Fruit fly (Drosophila melanogaster) whole organism, embryonic: ENCODE data around the gene GC.

Source experiments
- Atf3 ChIP-seq: fragments of 200-800 bp; sonication (Bioruptor generic); optimal IDR thresholded peaks from 3 replicates; lab custom pipeline; 2016; ENCODE audit warnings: missing biosample characterization, missing genetic modification characterization
- B-H1 ChIP-seq: fragments of 200-800 bp; sonication (Bioruptor generic); IDR thresholded peaks from 3 replicates; pipeline ENCODE4 v1.3.6; 2022; ENCODE audit warnings: missing biosample characterization, missing genetic modification characterization
- CG10366 ChIP-seq: fragments of 200-800 bp; sonication (Bioruptor generic); IDR thresholded peaks from 2 replicates; pipeline ENCODE4 v1.3.6; 2022; ENCODE audit warnings: missing biosample characterization, missing genetic modification characterization
- CG10654 ChIP-seq: fragments of 200-800 bp; sonication (Bioruptor generic); optimal IDR thresholded peaks from 2 replicates; lab custom pipeline; 2016; ENCODE audit warnings: missing biosample characterization, missing genetic modification characterization
- CG12104 ChIP-seq: fragments of 200-800 bp; sonication (Bioruptor generic); optimal IDR thresholded peaks from 3 replicates; lab custom pipeline; 2016; ENCODE audit warnings: missing biosample characterization, missing genetic modification characterization
- CG12769 ChIP-seq: fragments of 200-800 bp; sonication (Bioruptor generic); optimal IDR thresholded peaks from 2 replicates; lab custom pipeline; 2019; ENCODE audit warnings: missing biosample characterization, mild to moderate bottlenecking, missing genetic modification characterization, moderate library complexity
- CG13894 ChIP-seq: fragments of 200-800 bp; sonication (Bioruptor generic); optimal IDR thresholded peaks from 3 replicates; lab custom pipeline; 2018; ENCODE audit warnings: missing biosample characterization, mild to moderate bottlenecking, missing genetic modification characterization, moderate library complexity
- CG18764 ChIP-seq: fragments of 200-800 bp; sonication (Bioruptor generic); optimal IDR thresholded peaks from 3 replicates; lab custom pipeline; 2016; ENCODE audit warnings: missing biosample characterization, missing genetic modification characterization
- CG2116 ChIP-seq: fragments of 200-800 bp; sonication (Bioruptor generic); optimal IDR thresholded peaks from 3 replicates; lab custom pipeline; 2018; ENCODE audit warnings: missing biosample characterization, mild to moderate bottlenecking, missing genetic modification characterization
- CG2199 ChIP-seq: fragments of 200-800 bp; sonication (Bioruptor generic); IDR thresholded peaks from 3 replicates; pipeline ENCODE4 v1.3.6; 2022; ENCODE audit warnings: missing biosample characterization, missing genetic modification characterization
- CG30431 ChIP-seq: fragments of 200-800 bp; sonication (Bioruptor generic); optimal IDR thresholded peaks from 2 replicates; lab custom pipeline; 2017; ENCODE audit warnings: missing biosample characterization, missing genetic modification characterization
- CG6683 ChIP-seq: fragments of 200-800 bp; sonication (Bioruptor generic); optimal IDR thresholded peaks from 2 replicates; lab custom pipeline; 2017; ENCODE audit warnings: missing biosample characterization, mild to moderate bottlenecking, missing genetic modification characterization, missing genetic modification reagents
- CG6765 ChIP-seq: fragments of 200-800 bp; sonication (Bioruptor generic); optimal IDR thresholded peaks from 3 replicates; lab custom pipeline; 2017; ENCODE audit warnings: missing biosample characterization, mild to moderate bottlenecking, missing genetic modification characterization
- CG6854 ChIP-seq: fragments of 200-800 bp; sonication (Bioruptor generic); optimal IDR thresholded peaks from 3 replicates; lab custom pipeline; 2017; ENCODE audit warnings: missing biosample characterization, mild to moderate bottlenecking, missing genetic modification characterization
- CG7963 ChIP-seq: fragments of 200-800 bp; sonication (Bioruptor generic); IDR thresholded peaks from 3 replicates; pipeline ENCODE4 v1.3.6; 2022; ENCODE audit warnings: missing biosample characterization, missing genetic modification characterization; ENCODE audit not compliant: partially characterized antibody
- CG8359 ChIP-seq: fragments of 200-800 bp; sonication (Bioruptor generic); optimal IDR thresholded peaks from 2 replicates; lab custom pipeline; 2017; ENCODE audit warnings: missing biosample characterization, mild to moderate bottlenecking, missing genetic modification characterization, borderline replicate concordance
- Chrac-16 ChIP-seq: fragments of 200-800 bp; sonication (Bioruptor generic); optimal IDR thresholded peaks from 3 replicates; lab custom pipeline; 2016; ENCODE audit warnings: missing biosample characterization, missing genetic modification characterization
- Dip2 ChIP-seq: fragments of 200-800 bp; sonication (Bioruptor generic); IDR thresholded peaks from 2 replicates; pipeline ENCODE4 v1.3.6; 2022; ENCODE audit warnings: missing biosample characterization, missing genetic modification characterization
- Dref ChIP-seq: fragments of 200-800 bp; sonication (Bioruptor generic); IDR thresholded peaks from 2 replicates; pipeline ENCODE4 v1.3.6; 2022; ENCODE audit warnings: missing biosample characterization, missing genetic modification characterization
- HHEX ChIP-seq: fragments of 200-800 bp; sonication (Bioruptor generic); optimal IDR thresholded peaks from 3 replicates; lab custom pipeline; 2017; ENCODE audit warnings: missing biosample characterization, mild to moderate bottlenecking, missing genetic modification characterization, missing genetic modification reagents
- HLH54F ChIP-seq: fragments of 200-800 bp; sonication (Bioruptor generic); optimal IDR thresholded peaks from 3 replicates; lab custom pipeline; 2016; ENCODE audit warnings: missing biosample characterization, missing genetic modification characterization
- Lhr ChIP-seq: fragments of 200-800 bp; sonication (Bioruptor generic); optimal IDR thresholded peaks from 3 replicates; lab custom pipeline; 2017; ENCODE audit warnings: mild to moderate bottlenecking, missing biosample characterization, missing genetic modification reagents, missing genetic modification characterization
- Lpt ChIP-seq: fragments of >200 bp; optimal IDR thresholded peaks from 2 replicates; lab custom pipeline; 2018; ENCODE audit warnings: missing biosample characterization, missing genetic modification characterization
- MTF-1 ChIP-seq: fragments of 200-800 bp; sonication (Bioruptor generic); optimal IDR thresholded peaks from 2 replicates; lab custom pipeline; 2018; ENCODE audit warnings: missing biosample characterization, mild to moderate bottlenecking, missing genetic modification characterization, borderline replicate concordance
- Med ChIP-seq: fragments of 200-800 bp; sonication (Bioruptor generic); peaks from one replicate; lab custom pipeline; 2016; ENCODE audit warnings: missing biosample characterization, missing genetic modification characterization, mild to moderate bottlenecking, inconsistent platforms, moderate library complexity
- Mes4 ChIP-seq: fragments of 200-800 bp; sonication (Bioruptor generic); optimal IDR thresholded peaks from 2 replicates; lab custom pipeline; 2016; ENCODE audit warnings: missing biosample characterization, missing genetic modification characterization
- NC2α ChIP-seq: fragments of 200-800 bp; sonication (Bioruptor generic); optimal IDR thresholded peaks from 2 replicates; lab custom pipeline; 2016; ENCODE audit warnings: missing biosample characterization, missing genetic modification characterization
- TFAM ChIP-seq: fragments of 200-800 bp; sonication (Bioruptor generic); optimal IDR thresholded peaks from 2 replicates; lab custom pipeline; 2017; ENCODE audit warnings: missing biosample characterization, missing genetic modification characterization, inconsistent platforms
- Tbp ChIP-seq: fragments of >200 bp; optimal IDR thresholded peaks from 2 replicates; lab custom pipeline; 2018; ENCODE audit warnings: missing biosample characterization, missing genetic modification characterization
- Xbp1 ChIP-seq: fragments of 200-800 bp; sonication (Bioruptor generic); optimal IDR thresholded peaks from 3 replicates; lab custom pipeline; 2016; ENCODE audit warnings: missing biosample characterization, mild to moderate bottlenecking, missing genetic modification characterization
- br ChIP-seq: fragments of >200 bp; optimal IDR thresholded peaks from 2 replicates; lab custom pipeline; 2017
- dan ChIP-seq: fragments of 200-800 bp; sonication (Bioruptor generic); IDR thresholded peaks from 2 replicates; pipeline ENCODE4 v1.3.6; 2022; ENCODE audit warnings: missing biosample characterization, missing genetic modification characterization
- en ChIP-seq: fragments of 200-800 bp; sonication (Bioruptor generic); optimal IDR thresholded peaks from 2 replicates; lab custom pipeline; 2016; ENCODE audit warnings: missing biosample characterization, missing genetic modification characterization
- fd96Cb ChIP-seq: fragments of 200-800 bp; sonication (Bioruptor generic); optimal IDR thresholded peaks from 2 replicates; lab custom pipeline; 2018; ENCODE audit warnings: missing biosample characterization, mild to moderate bottlenecking, missing genetic modification characterization, moderate library complexity
- grn ChIP-seq: fragments of 200-800 bp; sonication (Bioruptor generic); optimal IDR thresholded peaks from 3 replicates; lab custom pipeline; 2017; ENCODE audit warnings: missing biosample characterization, missing genetic modification characterization
- hb ChIP-seq: fragments of 200-800 bp; sonication (Bioruptor generic); IDR thresholded peaks from 3 replicates; pipeline ENCODE4 v1.3.6; 2022; ENCODE audit warnings: missing biosample characterization, missing genetic modification characterization; ENCODE audit not compliant: partially characterized antibody
- her ChIP-seq: fragments of 200-800 bp; sonication (Bioruptor generic); optimal IDR thresholded peaks from 2 replicates; lab custom pipeline; 2016; ENCODE audit warnings: missing biosample characterization, missing genetic modification characterization
- lab ChIP-seq: fragments of 200-800 bp; sonication (Bioruptor generic); optimal IDR thresholded peaks from 3 replicates; lab custom pipeline; 2017; ENCODE audit warnings: missing biosample characterization, missing genetic modification characterization, mild to moderate bottlenecking, moderate library complexity, missing genetic modification reagents
- lbe ChIP-seq: fragments of 200-800 bp; sonication (Bioruptor generic); optimal IDR thresholded peaks from 2 replicates; lab custom pipeline; 2016; ENCODE audit warnings: missing biosample characterization, mild to moderate bottlenecking, missing genetic modification characterization
- lmd ChIP-seq: fragments of 200-800 bp; sonication (Bioruptor generic); IDR thresholded peaks from 2 replicates; pipeline ENCODE4 v1.3.6; 2022; ENCODE audit warnings: missing biosample characterization, missing genetic modification characterization
- lov ChIP-seq, 2 experiments: fragments of 200-800 bp in 1 of 2; fragments of >200 bp in 1 of 2; sonication (Bioruptor generic) in 1 of 2; IDR thresholded peaks in 1 of 2; optimal IDR thresholded peaks in 1 of 2; 2 replicates in 1 of 2; 3 replicates in 1 of 2; pipeline versions ENCODE4 v1.3.6 to Lab custom; 2017 to 2022; ENCODE audit warnings: missing biosample characterization in 1 of 2, missing genetic modification characterization in 1 of 2
- pita ChIP-seq: fragments of 200-800 bp; sonication (Bioruptor generic); optimal IDR thresholded peaks from 2 replicates; lab custom pipeline; 2017; ENCODE audit warnings: missing biosample characterization, mild to moderate bottlenecking, missing genetic modification characterization
- pum ChIP-seq: fragments of 200-800 bp; sonication (Bioruptor generic); optimal IDR thresholded peaks from 2 replicates; lab custom pipeline; 2016; ENCODE audit warnings: missing biosample characterization, missing genetic modification characterization
- salm ChIP-seq: fragments of 200-800 bp; sonication (Bioruptor generic); optimal IDR thresholded peaks from 2 replicates; lab custom pipeline; 2018; ENCODE audit warnings: missing biosample characterization, mild to moderate bottlenecking, missing genetic modification characterization
- sd ChIP-seq: fragments of 200-800 bp; sonication (Bioruptor generic); optimal IDR thresholded peaks from 3 replicates; lab custom pipeline; 2018; ENCODE audit warnings: missing biosample characterization, mild to moderate bottlenecking, missing genetic modification characterization, moderate library complexity
- sisA ChIP-seq: fragments of 200-800 bp; sonication (Bioruptor generic); IDR thresholded peaks from 2 replicates; pipeline ENCODE4 v1.3.6; 2022; ENCODE audit warnings: missing biosample characterization, missing genetic modification characterization
- stc ChIP-seq: fragments of 200-800 bp; sonication (Bioruptor generic); IDR thresholded peaks from 2 replicates; pipeline ENCODE4 v1.3.6; 2022; ENCODE audit warnings: missing biosample characterization, missing genetic modification characterization
- trem ChIP-seq: fragments of 200-800 bp; optimal IDR thresholded peaks from 3 replicates; lab custom pipeline; 2019; ENCODE audit warnings: missing biosample characterization, mild to moderate bottlenecking, missing genetic modification characterization, moderate library complexity
- zf30C ChIP-seq: fragments of 200-800 bp; sonication (Bioruptor generic); optimal IDR thresholded peaks from 3 replicates; lab custom pipeline; 2018; ENCODE audit warnings: missing biosample characterization, mild to moderate bottlenecking, missing genetic modification characterization

Gene GC

DNA sequence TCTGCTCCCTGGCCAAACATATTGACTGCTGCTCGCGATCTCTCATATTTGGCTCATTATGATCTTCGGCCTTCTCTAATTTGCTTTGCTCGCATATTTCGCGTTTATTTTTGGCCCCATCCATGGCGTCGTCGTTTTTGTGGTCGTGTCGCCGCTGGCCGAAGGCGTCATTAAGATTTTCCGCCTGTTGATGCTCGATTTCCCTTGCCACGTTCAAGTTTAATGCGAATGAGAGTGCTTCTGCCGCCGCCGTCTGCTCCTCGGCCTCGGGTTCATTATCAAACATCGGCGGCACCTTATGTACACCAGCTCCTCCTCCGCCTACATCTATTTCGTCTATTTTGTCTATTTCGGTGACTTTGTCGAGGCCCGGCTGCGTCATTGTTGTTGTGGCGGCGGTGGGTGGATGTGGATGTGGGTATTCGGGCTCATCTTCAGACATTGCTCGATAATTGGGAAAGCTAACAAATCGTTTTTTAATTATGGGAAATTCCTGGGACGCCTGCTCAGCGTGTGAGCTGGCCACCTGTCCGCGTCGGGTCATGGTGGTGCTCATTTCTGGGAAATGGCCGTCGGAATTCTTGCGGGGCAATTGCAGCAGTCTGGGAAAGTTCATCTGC is 14.5 kb downstream of the GC start (continued):
- TF ChIP-seq br (no peak), HLH54F (GFP tag; lab: Kevin White, UChicago) (no peak), pita (GFP tag; lab: Kevin White, UChicago) (no peak), Med (GFP tag; lab: Kevin White, UChicago) (no peak), Mes4 (GFP tag; lab: Kevin White, UChicago) (no peak), sd (tag; lab: Kevin White, UChicago) (peak; percentile 63), HHEX (no peak), grn (GFP tag; lab: Kevin White, UChicago) (no peak), CG12769 (tag; lab: Kevin White, UChicago) (peak; percentile 66), lab (GFP tag; lab: Kevin White, UChicago) (no peak)
- TF ChIP-seq, all 482 proteins: peak for 13

DNA sequence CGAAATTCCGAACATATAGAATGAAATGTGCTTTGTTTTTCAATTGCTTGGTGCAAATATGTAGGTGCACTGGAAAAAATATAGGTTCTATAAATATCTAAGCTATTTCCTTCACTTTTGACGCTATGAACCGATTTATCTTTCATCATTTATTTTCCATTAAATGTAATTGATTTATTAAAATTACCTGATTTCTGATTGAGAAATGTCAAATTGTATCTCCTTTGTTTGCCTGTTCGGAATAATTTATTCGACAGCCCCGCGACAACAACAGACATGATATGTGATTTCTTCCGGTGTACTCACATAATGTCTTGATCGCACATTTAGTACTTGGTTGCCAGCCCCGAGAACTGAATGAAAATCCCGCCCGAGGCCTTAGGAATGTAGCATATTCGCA is 19.5 kb downstream of the GC start:
- TF ChIP-seq Tbp (GFP tag; lab: Kevin White, UChicago) (no peak), lov (optimal IDR thresholded peaks at IDR 0.05; lab: Kevin White, UChicago) (no peak), lov (GFP tag; IDR thresholded peaks at IDR 0.05; lab: Robert Waterston, UW) (no peak), CG18764 (GFP tag; lab: Kevin White, UChicago) (no peak), TFAM (no peak), Dip2 (no peak), CG30431 (GFP tag; lab: Kevin White, UChicago) (no peak), dan (GFP tag; lab: Robert Waterston, UW) (no peak), stc (GFP tag; lab: Robert Waterston, UW) (no peak), CG13894 (tag; lab: Kevin White, UChicago) (no peak), B-H1 (GFP tag; lab: Robert Waterston, UW) (no peak), her (no peak), Atf3 (GFP tag; lab: Kevin White, UChicago) (no peak), zf30C (no peak), Chrac-16 (GFP tag; lab: Kevin White, UChicago) (peak; percentile 9), Lpt (GFP tag; lab: Kevin White, UChicago) (no peak), CG2116 (GFP tag; lab: Kevin White, UChicago) (no peak), salm (tag; lab: Kevin White, UChicago) (no peak), CG10366 (GFP tag; lab: Robert Waterston, UW) (peak; percentile 19; the same call in 1 of the 2 replicates), CG6854 (GFP tag; lab: Kevin White, UChicago) (no peak), trem (no peak), CG2199 (GFP tag; lab: Robert Waterston, UW) (no peak), CG7963 (GFP tag; lab: Robert Waterston, UW) (no peak), Dref (no peak), sisA (GFP tag; lab: Robert Waterston, UW) (peak; percentile 24; the same call in 1 of the 2 replicates), hb (GFP tag; lab: Robert Waterston, UW) (no peak), pum (GFP tag; lab: Kevin White, UChicago) (no peak), Xbp1 (GFP tag; lab: Kevin White, UChicago) (peak; percentile 25), Lhr (GFP tag; lab: Kevin White, UChicago) (no peak), en (GFP tag; lab: Kevin White, UChicago) (no peak), lbe (no peak), NC2α (GFP tag; lab: Kevin White, UChicago) (no peak), CG6765 (GFP tag; lab: Kevin White, UChicago) (no peak), CG6683 (GFP tag; lab: Kevin White, UChicago) (no peak), CG10654 (GFP tag; lab: Kevin White, UChicago) (no peak), CG8359 (GFP tag; lab: Kevin White, UChicago) (no peak), MTF-1 (no peak), fd96Cb (tag; lab: Kevin White, UChicago) (peak; percentile 15), CG12104 (peak; percentile 85), lmd (peak; percentile 68; the same call in 1 of the 2 replicates)
